Worm (Caenorhabditis elegans) whole organism, early embryonic: ENCODE data around the gene F47B8.13.

Experiments used
- F13C5.2 ChIP-seq: sonication (generic microtip); optimal IDR thresholded peaks from 2 replicates; lab custom pipeline; 2017; ENCODE audit warnings: mild to moderate bottlenecking, missing genetic modification characterization, inconsistent platforms, missing compliant biosample characterization
- aly-1 ChIP-seq: sonication (generic microtip); optimal IDR thresholded peaks from 2 replicates; lab custom pipeline; 2016; ENCODE audit warnings: missing genetic modification characterization, missing compliant biosample characterization
- ama-1 ChIP-seq: fragments of 150-350 bp; optimal IDR thresholded peaks from 2 replicates; lab custom pipeline; 2014
- ets-7 ChIP-seq: sonication (generic microtip); optimal IDR thresholded peaks from 2 replicates; lab custom pipeline; 2016; ENCODE audit warnings: missing genotype, missing genetic modification characterization, missing compliant biosample characterization
- flt-1 ChIP-seq: fragments of 200-800 bp; sonication (Bioruptor generic); IDR thresholded peaks from 2 replicates; pipeline ENCODE4 v1.3.6; 2022; ENCODE audit warnings: missing genetic modification characterization, missing compliant biosample characterization
- hmbx-1 ChIP-seq: sonication (generic microtip); optimal IDR thresholded peaks from 2 replicates; lab custom pipeline; 2016; ENCODE audit warnings: mild to moderate bottlenecking, missing genetic modification characterization, missing compliant biosample characterization
- hmg-4 ChIP-seq: fragments of 200-800 bp; sonication (Bioruptor generic); optimal IDR thresholded peaks from 2 replicates; lab custom pipeline; 2018; ENCODE audit warnings: mild to moderate bottlenecking, missing genetic modification characterization, missing compliant biosample characterization
- hnd-1 ChIP-seq: sonication (generic microtip); optimal IDR thresholded peaks from 2 replicates; lab custom pipeline; 2016; ENCODE audit warnings: missing genetic modification characterization, missing compliant biosample characterization
- pes-1 ChIP-seq: fragments of 200-800 bp; sonication (Bioruptor generic); IDR thresholded peaks from 2 replicates; pipeline ENCODE4 v1.3.6; 2022; ENCODE audit warnings: missing genetic modification reagents, missing genetic modification characterization, missing compliant biosample characterization
- scrt-1 ChIP-seq: fragments of 200-800 bp; sonication (Bioruptor generic); IDR thresholded peaks from 2 replicates; pipeline ENCODE4 v1.3.6; 2022; ENCODE audit warnings: missing genetic modification characterization, missing compliant biosample characterization
- tbx-11 ChIP-seq: fragments of 200-800 bp; sonication (Bioruptor generic); IDR thresholded peaks from 2 replicates; pipeline ENCODE4 v1.3.6; 2022; ENCODE audit warnings: missing genetic modification characterization, missing compliant biosample characterization
- tbx-37 ChIP-seq: fragments of 200-800 bp; sonication (Bioruptor generic); conservative IDR thresholded peaks from 2 replicates; pipeline ENCODE4 v1.3.6; 2022; ENCODE audit warnings: missing genetic modification reagents, missing genetic modification characterization, missing compliant biosample characterization
- tra-4 ChIP-seq: sonication (generic microtip); optimal IDR thresholded peaks from 2 replicates; lab custom pipeline; 2017; ENCODE audit warnings: missing genetic modification characterization, missing compliant biosample characterization

ce11 chrV:14320730-14321319 is 1.3 kb upstream of the F47B8.13 start:
- TF ChIP-seq pes-1 (GFP tag; lab: Robert Waterston, UW) (no peak), tbx-11 (no peak), ama-1 (lab: Kevin White, UChicago) (no peak), hnd-1 (tag; lab: Kevin White, UChicago) (no peak), ets-7 (tag; lab: Kevin White, UChicago) (no peak), tbx-37 (no peak), flt-1 (no peak), F13C5.2 (no peak), tra-4 (tag; lab: Kevin White, UChicago) (no peak), hmbx-1 (tag; lab: Kevin White, UChicago) (no peak), aly-1 (tag; lab: Kevin White, UChicago) (no peak), hmg-4 (GFP tag; lab: Kevin White, UChicago) (no peak), scrt-1 (no peak; the same call in 1 of the 2 replicates)
